Worm (Caenorhabditis elegans) whole organism, L4 larva: ENCODE measurements around the gene F44E5.2.
A peak's percentile ranks its signal among the peaks of the same experiment; 100 is the strongest.

Source experiments
- F49E8.2 ChIP-seq: sonication (generic microtip); optimal IDR thresholded peaks from 2 replicates; lab custom pipeline; 2016; ENCODE audit warnings: missing compliant biosample characterization, mild to moderate bottlenecking, missing genetic modification characterization, borderline replicate concordance
- T20F7.1 ChIP-seq: fragments of 200-800 bp; sonication (Bioruptor generic); optimal IDR thresholded peaks from 2 replicates; lab custom pipeline; 2018; ENCODE audit warnings: mild to moderate bottlenecking, missing genetic modification characterization, missing compliant biosample characterization
- Y5F2A.4 ChIP-seq: fragments of 200-800 bp; sonication (Bioruptor generic); optimal IDR thresholded peaks from 2 replicates; lab custom pipeline; 2018; ENCODE audit warnings: mild to moderate bottlenecking, missing genetic modification characterization, missing compliant biosample characterization
- ZK546.5 ChIP-seq, 2 experiments: sonication (generic microtip); optimal IDR thresholded peaks; 2 replicates each; lab custom pipeline; 2017; ENCODE audit warnings: missing biosample characterization in 2 of 2, missing genetic modification characterization in 2 of 2
- aha-1 ChIP-seq: fragments of 150-350 bp; peaks from one replicate; lab custom pipeline; 2014; ENCODE audit warnings: missing biosample characterization, missing genetic modification characterization
- aly-2 ChIP-seq: sonication (generic microtip); optimal IDR thresholded peaks from 2 replicates; lab custom pipeline; 2018; ENCODE audit warnings: missing biosample characterization, missing genetic modification characterization
- ama-1 ChIP-seq: fragments of 150-350 bp; optimal IDR thresholded peaks from 2 replicates; lab custom pipeline; 2014; ENCODE audit warnings: inconsistent platforms, mixed read lengths
- attf-4 ChIP-seq: sonication (generic microtip); optimal IDR thresholded peaks from 3 replicates; lab custom pipeline; 2017; ENCODE audit warnings: missing biosample characterization, missing genetic modification characterization
- ceh-20 ChIP-seq: fragments of 200-800 bp; sonication (Bioruptor generic); IDR thresholded peaks from 2 replicates; pipeline ENCODE4 v1.3.6; 2022; ENCODE audit warnings: missing genetic modification reagents, missing genetic modification characterization, missing compliant biosample characterization
- ceh-82 ChIP-seq: sonication (generic microtip); optimal IDR thresholded peaks from 2 replicates; lab custom pipeline; 2017; ENCODE audit warnings: missing biosample characterization, missing genetic modification characterization
- ces-1 ChIP-seq: fragments of 150-350 bp; sonication (generic microtip); optimal IDR thresholded peaks from 4 replicates; lab custom pipeline; 2014; ENCODE audit warnings: missing biosample characterization, missing genetic modification reagents, missing genetic modification characterization
- ctbp-1 ChIP-seq: fragments of 200-800 bp; sonication (Bioruptor generic); IDR thresholded peaks from 2 replicates; pipeline ENCODE4 v1.3.6; 2022; ENCODE audit warnings: missing genetic modification reagents, missing genetic modification characterization, missing compliant biosample characterization
- dmd-8 ChIP-seq: fragments of 200-800 bp; sonication (Bioruptor generic); IDR thresholded peaks from 2 replicates; pipeline ENCODE4 v1.3.6; 2022; ENCODE audit warnings: missing genetic modification characterization, missing compliant biosample characterization
- dpl-1 ChIP-seq: fragments of 150-350 bp; optimal IDR thresholded peaks from 2 replicates; lab custom pipeline; 2014; ENCODE audit warnings: missing biosample characterization, missing genetic modification reagents, missing genetic modification characterization
- dve-1 ChIP-seq: sonication (generic microtip); optimal IDR thresholded peaks from 2 replicates; lab custom pipeline; 2017; ENCODE audit warnings: antibody characterized with exemption, mild to moderate bottlenecking, missing genetic modification characterization, missing compliant biosample characterization; ENCODE audit not compliant: insufficient read depth
- egl-27 ChIP-seq: sonication (generic microtip); optimal IDR thresholded peaks from 3 replicates; lab custom pipeline; 2017; ENCODE audit warnings: missing biosample characterization, missing genetic modification reagents, missing genetic modification characterization
- egl-43 ChIP-seq: fragments of 200-800 bp; sonication (Bioruptor generic); IDR thresholded peaks from 2 replicates; pipeline ENCODE4 v1.3.6; 2022; ENCODE audit warnings: missing genetic modification reagents, missing genetic modification characterization, missing compliant biosample characterization
- gei-8 ChIP-seq: fragments of 200-800 bp; sonication (Bioruptor generic); optimal IDR thresholded peaks from 2 replicates; lab custom pipeline; 2018; ENCODE audit warnings: mild to moderate bottlenecking, missing genetic modification characterization, missing compliant biosample characterization
- hlh-11 ChIP-seq: fragments of 200-800 bp; sonication (Bioruptor generic); optimal IDR thresholded peaks from 2 replicates; lab custom pipeline; 2018; ENCODE audit warnings: mild to moderate bottlenecking, missing genetic modification characterization, missing compliant biosample characterization
- hlh-30 ChIP-seq: sonication (generic microtip); optimal IDR thresholded peaks from 2 replicates; lab custom pipeline; 2017; ENCODE audit warnings: antibody characterized with exemption, mild to moderate bottlenecking, missing genetic modification characterization, missing compliant biosample characterization; ENCODE audit not compliant: insufficient read depth
- hmg-1.1 ChIP-seq: fragments of 200-800 bp; sonication (Bioruptor generic); IDR thresholded peaks from 2 replicates; pipeline ENCODE4 v1.3.6; 2022; ENCODE audit warnings: missing genetic modification reagents, missing genetic modification characterization, missing compliant biosample characterization
- lin-1 ChIP-seq: fragments of 200-800 bp; sonication (Bioruptor generic); IDR thresholded peaks from 2 replicates; pipeline ENCODE4 v1.3.6; 2022; ENCODE audit warnings: missing genetic modification reagents, missing genetic modification characterization, missing compliant biosample characterization
- lin-15B ChIP-seq: fragments of 150-350 bp; sonication (generic microtip); optimal IDR thresholded peaks from 3 replicates; lab custom pipeline; 2014; ENCODE audit warnings: missing biosample characterization, missing genetic modification characterization
- lin-29 ChIP-seq: fragments of 200-800 bp; sonication (Bioruptor generic); IDR thresholded peaks from 2 replicates; pipeline ENCODE4 v1.3.6; 2022; ENCODE audit warnings: missing genetic modification reagents, missing genetic modification characterization, missing compliant biosample characterization
- lir-3 ChIP-seq: sonication (generic microtip); optimal IDR thresholded peaks from 2 replicates; lab custom pipeline; 2016; ENCODE audit warnings: mild to moderate bottlenecking, missing genetic modification characterization, missing compliant biosample characterization
- madf-5 ChIP-seq, 2 experiments: fragments of 200-800 bp; sonication (Bioruptor generic); IDR thresholded peaks; 2 replicates each; pipeline ENCODE4 v1.3.6; 2022; ENCODE audit warnings: missing compliant biosample characterization in 2 of 2, missing genetic modification characterization in 2 of 2
- mep-1 ChIP-seq: fragments of 150-350 bp; sonication (generic microtip); optimal IDR thresholded peaks from 3 replicates; lab custom pipeline; 2014; ENCODE audit warnings: missing biosample characterization, missing genetic modification characterization
- mes-2 ChIP-seq: sonication (generic microtip); optimal IDR thresholded peaks from 2 replicates; lab custom pipeline; 2016; ENCODE audit warnings: missing genotype, mild to moderate bottlenecking, missing genetic modification characterization, missing compliant biosample characterization; ENCODE audit not compliant: poor library complexity, severe bottlenecking
- nhr-102 ChIP-seq: sonication (generic microtip); optimal IDR thresholded peaks from 2 replicates; lab custom pipeline; 2016; ENCODE audit warnings: mild to moderate bottlenecking, missing genetic modification characterization, moderate library complexity, missing compliant biosample characterization
- nhr-11 ChIP-seq: fragments of 150-350 bp; optimal IDR thresholded peaks from 2 replicates; lab custom pipeline; 2014; ENCODE audit warnings: missing biosample characterization, missing genetic modification characterization
- nhr-28 ChIP-seq: fragments of 150-350 bp; optimal IDR thresholded peaks from 2 replicates; lab custom pipeline; 2014; ENCODE audit warnings: missing biosample characterization, missing genetic modification characterization
- nhr-41 ChIP-seq: fragments of 200-800 bp; sonication (Bioruptor generic); IDR thresholded peaks from 2 replicates; pipeline ENCODE4 v1.3.6; 2022; ENCODE audit warnings: missing genetic modification reagents, missing genetic modification characterization, missing compliant biosample characterization
- nhr-42 ChIP-seq: fragments of 200-800 bp; sonication (Bioruptor generic); IDR thresholded peaks from 2 replicates; pipeline ENCODE4 v1.3.6; 2022; ENCODE audit warnings: missing genetic modification characterization, missing compliant biosample characterization
- nhr-77 ChIP-seq: fragments of 150-350 bp; optimal IDR thresholded peaks from 2 replicates; lab custom pipeline; 2014; ENCODE audit warnings: missing biosample characterization, missing genetic modification characterization
- pha-4 ChIP-seq, 2 experiments: fragments of 150-350 bp in 1 of 2; fragments of 200-800 bp in 1 of 2; sonication (Bioruptor generic) in 1 of 2; IDR thresholded peaks in 1 of 2; optimal IDR thresholded peaks in 1 of 2; 2 replicates each; pipeline versions ENCODE4 v1.3.6 to Lab custom; 2014 to 2022; ENCODE audit warnings: missing genetic modification characterization in 2 of 2, missing genetic modification reagents in 2 of 2, missing biosample characterization in 1 of 2, missing compliant biosample characterization in 1 of 2
- php-3 ChIP-seq: fragments of 200-800 bp; sonication (Bioruptor generic); IDR thresholded peaks from 2 replicates; pipeline ENCODE4 v1.3.6; 2022; ENCODE audit warnings: missing genetic modification reagents, missing genetic modification characterization, missing compliant biosample characterization
- rbr-2 ChIP-seq: sonication (generic microtip); optimal IDR thresholded peaks from 2 replicates; lab custom pipeline; 2016; ENCODE audit warnings: missing genotype, missing genetic modification characterization, missing compliant biosample characterization
- saeg-2 ChIP-seq: fragments of 200-800 bp; sonication (Bioruptor generic); IDR thresholded peaks from 2 replicates; pipeline ENCODE4 v1.3.6; 2022; ENCODE audit warnings: missing genetic modification reagents, missing genetic modification characterization, missing compliant biosample characterization
- skn-1 ChIP-seq: fragments of 150-350 bp; optimal IDR thresholded peaks from 2 replicates; lab custom pipeline; 2014; ENCODE audit warnings: missing biosample characterization, missing genetic modification characterization
- snpc-1.2 ChIP-seq: fragments of 200-800 bp; sonication (Bioruptor generic); IDR thresholded peaks from 2 replicates; pipeline ENCODE4 v1.3.6; 2022; ENCODE audit warnings: missing genetic modification reagents, missing genetic modification characterization, missing compliant biosample characterization
- snpc-4 ChIP-seq: fragments of 150-350 bp; optimal IDR thresholded peaks from 2 replicates; lab custom pipeline; 2014; ENCODE audit warnings: missing biosample characterization, missing genetic modification characterization
- spr-1 ChIP-seq: sonication (generic microtip); optimal IDR thresholded peaks from 2 replicates; lab custom pipeline; 2016; ENCODE audit warnings: mild to moderate bottlenecking, missing genetic modification characterization, missing compliant biosample characterization
- spr-3 ChIP-seq: fragments of 200-800 bp; sonication (Bioruptor generic); optimal IDR thresholded peaks from 2 replicates; lab custom pipeline; 2018; ENCODE audit warnings: mild to moderate bottlenecking, missing genetic modification characterization, missing compliant biosample characterization
- unc-130 ChIP-seq: sonication (generic microtip); optimal IDR thresholded peaks from 2 replicates; lab custom pipeline; 2016; ENCODE audit warnings: missing genetic modification reagents, missing genetic modification characterization, missing compliant biosample characterization
- unc-39 ChIP-seq: sonication (generic microtip); optimal IDR thresholded peaks from 2 replicates; lab custom pipeline; 2017; ENCODE audit warnings: missing biosample characterization, missing genetic modification characterization
- unc-62 ChIP-seq, 3 experiments: fragments of 150-350 bp in 1 of 3; sonication (generic microtip); optimal IDR thresholded peaks in 2 of 3; peaks in 1 of 3; 1 replicate in 1 of 3; 2 replicates in 2 of 3; lab custom pipeline; 2014 to 2017; ENCODE audit warnings: missing biosample characterization in 3 of 3, missing genetic modification characterization in 3 of 3, missing genetic modification reagents in 3 of 3, missing genotype in 1 of 3
- vab-7 ChIP-seq: fragments of 200-800 bp; sonication (Bioruptor generic); IDR thresholded peaks from 2 replicates; pipeline ENCODE4 v1.3.6; 2022; ENCODE audit warnings: missing genetic modification reagents, missing genetic modification characterization, missing compliant biosample characterization
- zag-1 ChIP-seq: fragments of 150-350 bp; optimal IDR thresholded peaks from 2 replicates; lab custom pipeline; 2014; ENCODE audit warnings: missing biosample characterization, missing genetic modification characterization
- zfp-2 ChIP-seq: sonication (generic microtip); optimal IDR thresholded peaks from 2 replicates; lab custom pipeline; 2016; ENCODE audit warnings: mild to moderate bottlenecking, missing genetic modification characterization, missing compliant biosample characterization
- zip-11 ChIP-seq: fragments of 200-800 bp; sonication (Bioruptor generic); IDR thresholded peaks from 2 replicates; pipeline ENCODE4 v1.3.6; 2022; ENCODE audit warnings: missing genetic modification characterization, missing compliant biosample characterization
- ztf-11 ChIP-seq: fragments of 150-350 bp; optimal IDR thresholded peaks from 2 replicates; lab custom pipeline; 2014; ENCODE audit warnings: missing biosample characterization, missing genetic modification characterization

F44E5.2 gene

ce11 chrII:11731174-11731724 is 35.3 kb upstream of the F44E5.2 start (continued):
- TF ChIP-seq zip-11 (GFP tag; lab: Robert Waterston, UW): no peak
- TF ChIP-seq gei-8 (GFP tag; lab: Kevin White, UChicago): no peak
- no peak for TF ChIP-seq egl-43 (GFP tag; lab: Robert Waterston, UW)
- TF ChIP-seq spr-3 (GFP tag; lab: Kevin White, UChicago): no peak
- no peak for TF ChIP-seq snpc-4
- no peak for TF ChIP-seq saeg-2 (GFP tag; lab: Robert Waterston, UW)
- TF ChIP-seq attf-4 (tag; lab: Kevin White, UChicago): no peak
- no peak for TF ChIP-seq nhr-28 (tag; lab: Kevin White, UChicago)
- TF ChIP-seq vab-7 (GFP tag; lab: Robert Waterston, UW): no peak
- no peak for TF ChIP-seq ceh-82 (tag; lab: Kevin White, UChicago)
- no peak for TF ChIP-seq ceh-20
- no peak for TF ChIP-seq ces-1 (GFP tag; lab: Kevin White, UChicago)
- peak; percentile 16 for TF ChIP-seq dve-1
- TF ChIP-seq nhr-41 (GFP tag; lab: Robert Waterston, UW): no peak
- peak; percentile 11 for TF ChIP-seq mes-2
- peak; percentile 51 for TF ChIP-seq ama-1 (lab: Kevin White, UChicago)
- no peak for TF ChIP-seq unc-62 (GFP tag; optimal IDR thresholded peaks at IDR 0.05 in 1 of 2; lab: Kevin White, UChicago)
- no peak for TF ChIP-seq unc-62 (tag; optimal IDR thresholded peaks at IDR 0.05; lab: Kevin White, UChicago)
- no peak for TF ChIP-seq zfp-2 (tag; lab: Kevin White, UChicago)
- TF ChIP-seq aha-1 (tag; lab: Kevin White, UChicago): peak; percentile 81
- TF ChIP-seq zag-1: no peak
- TF ChIP-seq ztf-11 (tag; lab: Kevin White, UChicago): no peak
- TF ChIP-seq dpl-1 (GFP tag; lab: Kevin White, UChicago): no peak
- no peak for TF ChIP-seq skn-1 (tag; lab: Kevin White, UChicago)
- TF ChIP-seq egl-27 (tag; lab: Kevin White, UChicago): no peak
- TF ChIP-seq mep-1 (tag; lab: Kevin White, UChicago): no peak
- no peak for TF ChIP-seq php-3 (GFP tag; lab: Robert Waterston, UW)
- peak; percentile 2 for TF ChIP-seq T20F7.1 (GFP tag; lab: Kevin White, UChicago)
- no peak for TF ChIP-seq unc-130 (GFP tag; lab: Kevin White, UChicago)
- 0 out of 2 replicates have a peak, but pooled peaks have one; percentile 51 for TF ChIP-seq nhr-42 (GFP tag; lab: Robert Waterston, UW)
- no peak for TF ChIP-seq hmg-1.1 (GFP tag; lab: Robert Waterston, UW)
- TF ChIP-seq ctbp-1 (GFP tag; lab: Robert Waterston, UW): no peak
- no peak for TF ChIP-seq Y5F2A.4 (GFP tag; lab: Kevin White, UChicago)
- TF ChIP-seq lin-1 (GFP tag; lab: Robert Waterston, UW): no peak
- TF ChIP-seq rbr-2 (tag; lab: Kevin White, UChicago): peak; percentile 21
- no peak for TF ChIP-seq nhr-77 (tag; lab: Kevin White, UChicago)
- no peak for TF ChIP-seq dmd-8 (GFP tag; lab: Robert Waterston, UW)
- peak; percentile 67 for TF ChIP-seq nhr-102 (tag; lab: Kevin White, UChicago)
- TF ChIP-seq lir-3: no peak
- peak; percentile 82 for TF ChIP-seq spr-1 (tag; lab: Kevin White, UChicago)
- no peak for TF ChIP-seq madf-5 (GFP tag; IDR thresholded peaks at IDR 0.05; lab: Robert Waterston, UW)
- TF ChIP-seq pha-4 (GFP tag; IDR thresholded peaks at IDR 0.05; lab: Robert Waterston, UW): 0 out of 2 replicates have a peak, but pooled peaks have one; percentile 29
- no peak for TF ChIP-seq pha-4 (tag; optimal IDR thresholded peaks at IDR 0.05; lab: Kevin White, UChicago)
- TF ChIP-seq nhr-11 (tag; lab: Kevin White, UChicago): no peak
- no peak for TF ChIP-seq F49E8.2 (tag; lab: Kevin White, UChicago)
- peak; percentile 32 for TF ChIP-seq hlh-11 (tag; lab: Kevin White, UChicago)
- TF ChIP-seq ZK546.5 (tag; optimal IDR thresholded peaks at IDR 0.05; lab: Kevin White, UChicago): no peak
- no peak for TF ChIP-seq aly-2
- no peak for TF ChIP-seq unc-39
- TF ChIP-seq hlh-30 (tag; lab: Kevin White, UChicago): no peak
- no peak for TF ChIP-seq snpc-1.2 (GFP tag; lab: Robert Waterston, UW)
- TF ChIP-seq lin-15B: no peak
- TF ChIP-seq lin-29 (GFP tag; lab: Robert Waterston, UW): no peak
